Worm (Caenorhabditis elegans): ENCODE results near the gene C10A4.10.

Gene C10A4.10

ce11 chrX:7445734-7446133 is 47.0 kb downstream of the C10A4.10 start (continued):
- TF ChIP-seq rcor-1 (GFP tag; IDR thresholded peaks at IDR 0.05): no peak
- TF ChIP-seq Y53G8AR.9 (GFP tag; conservative IDR thresholded peaks at IDR 0.05): no peak
- TF ChIP-seq snpc-4 (GFP tag; optimal IDR thresholded peaks at IDR 0.05): no peak
- TF ChIP-seq snpc-4 (tag; optimal IDR thresholded peaks at IDR 0.05): no peak
- TF ChIP-seq dpl-1 (GFP tag; optimal IDR thresholded peaks at IDR 0.05): no peak
- TF ChIP-seq nhr-80 (tag; optimal IDR thresholded peaks at IDR 0.05): peak; percentile 85

DNA sequence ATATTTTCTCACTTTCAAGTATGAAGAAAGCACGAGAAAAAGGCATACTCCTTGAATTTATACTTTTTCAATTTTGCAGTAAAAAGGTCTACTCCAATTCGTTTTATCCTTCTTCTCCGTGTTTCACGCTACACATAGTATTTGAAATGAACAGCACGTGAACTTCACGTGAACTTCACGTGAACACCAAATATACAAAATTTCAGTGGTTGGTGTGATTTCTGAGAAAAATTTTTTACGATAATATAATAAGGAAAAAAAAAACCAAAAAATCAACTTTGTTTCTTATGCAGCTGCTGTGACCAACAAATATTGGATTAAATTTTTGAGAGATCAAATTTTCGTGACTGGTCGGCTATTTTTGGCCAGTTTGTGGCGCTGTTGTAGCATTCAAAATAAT is 47.8 kb downstream of the C10A4.10 start:
- TF ChIP-seq C06A6.2 (GFP tag; conservative IDR thresholded peaks at IDR 0.05) (no peak), let-526 (GFP tag; IDR thresholded peaks at IDR 0.05) (no peak), nfyb-1 (GFP tag; IDR thresholded peaks at IDR 0.05) (no peak), B0336.3 (GFP tag; IDR thresholded peaks at IDR 0.05) (no peak), snpc-3.4 (tag; optimal IDR thresholded peaks at IDR 0.05) (no peak), ets-4 (GFP tag; optimal IDR thresholded peaks at IDR 0.05) (no peak), Y53F4B.3 (GFP tag; IDR thresholded peaks at IDR 0.05) (no peak), lin-40 (tag; optimal IDR thresholded peaks at IDR 0.05) (no peak), K12H6.12 (tag; optimal IDR thresholded peaks at IDR 0.05) (no peak), nhr-80 (tag; optimal IDR thresholded peaks at IDR 0.05) (no peak), T26A5.8 (tag; optimal IDR thresholded peaks at IDR 0.05) (no peak), mes-4 (tag; optimal IDR thresholded peaks at IDR 0.05) (no peak), ceh-100 (GFP tag; IDR thresholded peaks at IDR 0.05) (no peak), ceh-91 (GFP tag; IDR thresholded peaks at IDR 0.05) (no peak), rec-8 (tag; optimal IDR thresholded peaks at IDR 0.05) (no peak), F33H1.4 (GFP tag; IDR thresholded peaks at IDR 0.05) (no peak), F49E8.2 (tag; optimal IDR thresholded peaks at IDR 0.05; ENCODE audit: insufficient read depth) (no peak)

DNA sequence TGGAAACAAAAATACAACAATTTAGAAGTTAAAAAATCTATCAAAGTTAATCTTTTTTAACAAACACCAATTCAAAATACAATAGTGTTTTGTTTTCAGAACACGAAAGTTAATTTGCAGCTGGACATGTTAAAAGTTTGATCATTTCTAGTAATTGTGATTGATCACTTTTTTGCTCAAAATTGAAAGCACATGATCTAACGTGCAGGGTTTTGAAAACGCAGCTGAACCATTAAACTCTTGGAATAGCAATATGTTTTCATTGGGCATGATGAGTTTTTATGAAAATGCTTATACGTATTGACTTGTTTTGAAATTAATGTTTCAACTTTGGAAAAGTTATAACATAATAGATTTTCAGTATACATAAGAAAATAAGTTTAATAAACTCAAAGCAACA is 48.7 kb downstream of the C10A4.10 start:
- TF ChIP-seq T26A5.8 (tag; optimal IDR thresholded peaks at IDR 0.05) (no peak), cebp-1 (GFP tag; IDR thresholded peaks at IDR 0.05) (no peak), cebp-1 (tag; optimal IDR thresholded peaks at IDR 0.05) (no peak), dpff-1 (tag; optimal IDR thresholded peaks at IDR 0.05) (no peak), Y95B8A.8 (GFP tag; IDR thresholded peaks at IDR 0.05) (no peak), egrh-3 (GFP tag; IDR thresholded peaks at IDR 0.05) (no peak), K11D2.4 (GFP tag; IDR thresholded peaks at IDR 0.05) (no peak), zfh-2 (GFP tag; conservative IDR thresholded peaks at IDR 0.05) (no peak), sea-2 (GFP tag; IDR thresholded peaks at IDR 0.05) (no peak), ceh-91 (GFP tag; IDR thresholded peaks at IDR 0.05) (no peak), ccch-3 (GFP tag; optimal IDR thresholded peaks at IDR 0.05) (no peak), F55B11.4 (tag; optimal IDR thresholded peaks at IDR 0.05; ENCODE audit: borderline replicate concordance, insufficient read depth) (no peak)
